Worm (Caenorhabditis elegans): Measurements from ENCODE around the gene H08M01.1.

H08M01.1 gene

ce11 chrIV:13836290-13836689 is at the start of gene H08M01.1:
Gene H08M01.1 (minus strand): TSS chrIV:13836390.
- TF ChIP-seq unc-120 (tag; optimal IDR thresholded peaks at IDR 0.05; ENCODE audit: poor library complexity, severe bottlenecking): no peak
- no peak for TF ChIP-seq drap-1 (GFP tag; optimal IDR thresholded peaks at IDR 0.05)

ce11 chrIV:13883922-13884321 is 47.7 kb upstream of the H08M01.1 start:
- TF ChIP-seq blmp-1 (tag; optimal IDR thresholded peaks at IDR 0.05): peak; percentile 19
- no peak for TF ChIP-seq drap-1 (GFP tag; optimal IDR thresholded peaks at IDR 0.05)
- TF ChIP-seq elt-1 (tag; optimal IDR thresholded peaks at IDR 0.05; ENCODE audit: borderline replicate concordance, insufficient read depth): no peak
- no peak for TF ChIP-seq hlh-1 (tag; optimal IDR thresholded peaks at IDR 0.05)
- no peak for TF ChIP-seq ces-1 (GFP tag; optimal IDR thresholded peaks at IDR 0.05)
- no peak for TF ChIP-seq ztf-11 (tag; optimal IDR thresholded peaks at IDR 0.05)
- no peak for TF ChIP-seq elt-3 (tag; optimal IDR thresholded peaks at IDR 0.05)

- TF ChIP-seq ceh-39 (tag; optimal IDR thresholded peaks at IDR 0.05): no peak
- no peak for TF ChIP-seq elt-1 (tag; optimal IDR thresholded peaks at IDR 0.05; ENCODE audit: borderline replicate concordance, insufficient read depth)
- TF ChIP-seq mls-2 (tag; optimal IDR thresholded peaks at IDR 0.05): no peak
- no peak for TF ChIP-seq pha-4 (tag; optimal IDR thresholded peaks at IDR 0.05)
- no peak for TF ChIP-seq drap-1 (GFP tag; optimal IDR thresholded peaks at IDR 0.05)
- no peak for TF ChIP-seq ham-2 (GFP tag; optimal IDR thresholded peaks at IDR 0.05)
- no peak for TF ChIP-seq nhr-28 (tag; optimal IDR thresholded peaks at IDR 0.05)
Measured at ce11 chrIV:13882573-13882972, 46.4 kb upstream of the H08M01.1 start, which contains the start of gene thoc-7. Gene thoc-7 (plus strand): TSS chrIV:13882734.

ce11 chrIV:13881754-13882275 is 45.6 kb upstream of the H08M01.1 start, which contains the start of gene rpl-29:
Gene rpl-29 (plus strand): TSS chrIV:13882225.
- TF ChIP-seq nhr-12 (tag; optimal IDR thresholded peaks at IDR 0.05): peak; percentile 11
- TF ChIP-seq lsy-2 (tag; optimal IDR thresholded peaks at IDR 0.05): peak; percentile 99
- peak; percentile 78 for TF ChIP-seq nhr-237 (tag; optimal IDR thresholded peaks at IDR 0.05)
- peak; percentile 41 for TF ChIP-seq ces-1 (GFP tag; optimal IDR thresholded peaks at IDR 0.05)
- TF ChIP-seq unc-120 (tag; optimal IDR thresholded peaks at IDR 0.05; ENCODE audit: poor library complexity, severe bottlenecking): peak; percentile 1
- peak; percentile 80 for TF ChIP-seq ceh-39 (tag; optimal IDR thresholded peaks at IDR 0.05)
- peak; percentile 78 for TF ChIP-seq hlh-1 (tag; optimal IDR thresholded peaks at IDR 0.05)
- TF ChIP-seq lin-13 (tag; optimal IDR thresholded peaks at IDR 0.05): peak; percentile 82
- peak; percentile 54 for TF ChIP-seq mep-1 (tag; optimal IDR thresholded peaks at IDR 0.05)
- peak; percentile 86 for TF ChIP-seq pha-4 (tag; optimal IDR thresholded peaks at IDR 0.05)
- no peak for TF ChIP-seq drap-1 (GFP tag; optimal IDR thresholded peaks at IDR 0.05)
- TF ChIP-seq mab-5 (tag; optimal IDR thresholded peaks at IDR 0.05): no peak
- TF ChIP-seq sptf-1 (tag; optimal IDR thresholded peaks at IDR 0.05): no peak
- TF ChIP-seq blmp-1 (tag; optimal IDR thresholded peaks at IDR 0.05): no peak

DNA sequence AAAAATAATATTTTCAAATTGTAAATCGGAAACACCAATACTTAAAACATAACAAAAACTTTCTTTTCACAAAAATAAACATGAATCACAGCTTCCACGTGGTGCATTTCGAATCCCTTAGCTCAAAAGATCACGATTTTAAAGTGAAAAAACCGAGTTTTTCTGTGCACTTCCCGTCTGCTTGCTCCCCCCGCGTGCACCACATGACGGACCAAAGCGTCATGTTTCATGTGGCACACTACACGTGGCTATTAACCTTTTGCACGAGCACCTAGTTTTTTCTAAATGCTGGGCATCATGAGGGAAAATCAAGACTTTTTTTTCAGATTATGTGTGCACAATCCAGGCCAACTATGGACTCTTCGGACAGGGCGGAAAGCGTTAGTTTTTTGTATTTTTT is 44.6 kb upstream of the H08M01.1 start:
- no peak for TF ChIP-seq ceh-39 (tag; optimal IDR thresholded peaks at IDR 0.05)
- peak; percentile 11 for TF ChIP-seq hlh-1 (tag; optimal IDR thresholded peaks at IDR 0.05)
- TF ChIP-seq unc-120 (tag; optimal IDR thresholded peaks at IDR 0.05; ENCODE audit: poor library complexity, severe bottlenecking): peak; percentile 5

DNA sequence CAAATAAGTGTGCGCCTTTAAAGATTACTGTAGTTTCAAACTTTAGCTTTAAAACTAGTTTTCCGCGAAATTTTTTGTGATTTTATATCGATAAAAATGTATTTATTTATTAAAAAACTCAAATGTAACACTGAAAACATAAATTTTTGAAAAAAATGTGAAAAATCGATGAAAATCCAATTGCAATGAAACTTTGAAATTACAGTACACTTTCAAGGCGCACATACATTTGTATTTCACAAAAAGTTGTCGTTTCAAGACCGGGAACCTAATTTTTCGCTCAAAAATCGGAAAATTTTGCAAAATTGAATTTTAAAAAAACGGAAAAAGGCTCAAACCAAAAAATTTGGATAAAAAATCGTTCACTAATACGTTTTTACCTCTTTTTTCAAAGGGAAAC is 44.2 kb upstream of the H08M01.1 start:
- no peak for TF ChIP-seq snpc-4 (tag; optimal IDR thresholded peaks at IDR 0.05)
- no peak for TF ChIP-seq zip-8 (tag; optimal IDR thresholded peaks at IDR 0.05)
- TF ChIP-seq M03D4.4 (tag; optimal IDR thresholded peaks at IDR 0.05): no peak
- TF ChIP-seq nhr-12 (tag; optimal IDR thresholded peaks at IDR 0.05): no peak
- TF ChIP-seq unc-39 (tag; optimal IDR thresholded peaks at IDR 0.05): no peak
- TF ChIP-seq blmp-1 (tag; optimal IDR thresholded peaks at IDR 0.05): no peak

- TF ChIP-seq sptf-1 (tag; optimal IDR thresholded peaks at IDR 0.05) (no peak), pha-4 (tag; optimal IDR thresholded peaks at IDR 0.05) (no peak), mls-2 (tag; optimal IDR thresholded peaks at IDR 0.05) (no peak), M03D4.4 (tag; optimal IDR thresholded peaks at IDR 0.05) (no peak), flh-1 (GFP tag; optimal IDR thresholded peaks at IDR 0.05) (no peak), unc-62 (GFP tag; optimal IDR thresholded peaks at IDR 0.05) (no peak), snpc-4 (tag; optimal IDR thresholded peaks at IDR 0.05) (no peak), nhr-12 (tag; optimal IDR thresholded peaks at IDR 0.05) (no peak), lin-13 (tag; optimal IDR thresholded peaks at IDR 0.05) (no peak)
Measured at ce11 chrIV:13879851-13880250, 43.7 kb upstream of the H08M01.1 start, which contains the start of gene B0513.4. Gene B0513.4 (plus strand): TSS chrIV:13880151.

Measured in whole organism, mixed stage, embryonic.